Worm (Caenorhabditis elegans) whole organism, late embryonic: ENCODE data around the gene R08A2.1.

Source experiments
- Y22D7AL.16 ChIP-seq: sonication (generic microtip); optimal IDR thresholded peaks from 2 replicates; lab custom pipeline; 2016; ENCODE audit warnings: missing genetic modification characterization, missing compliant biosample characterization
- ama-1 ChIP-seq: fragments of 150-350 bp; optimal IDR thresholded peaks from 2 replicates; lab custom pipeline; 2014
- ceh-34 ChIP-seq: sonication (generic microtip); optimal IDR thresholded peaks from 2 replicates; lab custom pipeline; 2016; ENCODE audit warnings: mild to moderate bottlenecking, missing genetic modification characterization, missing compliant biosample characterization
- ceh-48 ChIP-seq: sonication (generic microtip); optimal IDR thresholded peaks from 2 replicates; lab custom pipeline; 2016; ENCODE audit warnings: missing genetic modification characterization, inconsistent platforms, missing compliant biosample characterization
- che-1 ChIP-seq: sonication (generic microtip); optimal IDR thresholded peaks from 2 replicates; lab custom pipeline; 2016; ENCODE audit warnings: mild to moderate bottlenecking, missing genetic modification characterization, missing compliant biosample characterization
- hlh-15 ChIP-seq: sonication (generic microtip); optimal IDR thresholded peaks from 2 replicates; lab custom pipeline; 2016; ENCODE audit warnings: missing genetic modification characterization, missing compliant biosample characterization
- hlh-6 ChIP-seq: sonication (generic microtip); optimal IDR thresholded peaks from 2 replicates; lab custom pipeline; 2016; ENCODE audit warnings: missing genotype, missing genetic modification characterization, missing compliant biosample characterization
- pax-1 ChIP-seq: fragments of 150-350 bp; optimal IDR thresholded peaks from 2 replicates; lab custom pipeline; 2014; ENCODE audit warnings: missing biosample characterization, missing genetic modification characterization
- pha-4 ChIP-seq: fragments of 150-350 bp; optimal IDR thresholded peaks from 2 replicates; lab custom pipeline; 2018; ENCODE audit warnings: missing biosample characterization, missing genetic modification reagents, missing genetic modification characterization
- sox-4 ChIP-seq: sonication (generic microtip); optimal IDR thresholded peaks from 2 replicates; lab custom pipeline; 2017; ENCODE audit warnings: mild to moderate bottlenecking, missing genetic modification characterization, inconsistent platforms, missing compliant biosample characterization
- ttx-3 ChIP-seq: sonication (generic microtip); optimal IDR thresholded peaks from 2 replicates; lab custom pipeline; 2016; ENCODE audit warnings: missing genetic modification reagents, missing genetic modification characterization, missing compliant biosample characterization
- unc-42 ChIP-seq: sonication (generic microtip); optimal IDR thresholded peaks from 2 replicates; lab custom pipeline; 2016; ENCODE audit warnings: missing genotype, missing genetic modification characterization, missing compliant biosample characterization
- ztf-16 ChIP-seq: sonication (generic microtip); optimal IDR thresholded peaks from 2 replicates; lab custom pipeline; 2017; ENCODE audit warnings: missing genetic modification characterization, missing compliant biosample characterization

ce11 chrV:14683291-14683690 lies 36.1 kb downstream of the R08A2.1 start:
- TF ChIP-seq unc-42 (tag; lab: Kevin White, UChicago) (no peak), ama-1 (lab: Kevin White, UChicago) (no peak), ztf-16 (tag; lab: Kevin White, UChicago) (no peak), che-1 (tag; lab: Kevin White, UChicago) (no peak), hlh-6 (tag; lab: Kevin White, UChicago) (no peak), pax-1 (tag; lab: Kevin White, UChicago) (no peak), sox-4 (no peak), ceh-34 (tag; lab: Kevin White, UChicago) (no peak), Y22D7AL.16 (tag; lab: Kevin White, UChicago) (no peak), ttx-3 (tag; lab: Kevin White, UChicago) (no peak), pha-4 (tag; lab: Kevin White, UChicago) (no peak), ceh-48 (tag; lab: Kevin White, UChicago) (no peak), hlh-15 (tag; lab: Kevin White, UChicago) (no peak)
